Fruit fly (Drosophila melanogaster): ENCODE measurements around the gene Pcyt1.

Gene Pcyt1

dm6 chr3L:1587140-1587849 is 41.4 kb downstream of the Pcyt1 start (continued):
- TF ChIP-seq salr (GFP tag; optimal IDR thresholded peaks at IDR 0.05), result peak; percentile 41 to 84
- peak; percentile 85 for TF ChIP-seq CG7368 (GFP tag; optimal IDR thresholded peaks at IDR 0.05)
- TF ChIP-seq Eip93F (GFP tag; optimal IDR thresholded peaks at IDR 0.05), result no peak
- TF ChIP-seq Smox (GFP tag; optimal IDR thresholded peaks at IDR 0.05), result peak; percentile 76
- peak; percentile 84 for TF ChIP-seq esn (GFP tag; optimal IDR thresholded peaks at IDR 0.05)
- peak; percentile 83 for TF ChIP-seq CG6792 (GFP tag; optimal IDR thresholded peaks at IDR 0.05)
- TF ChIP-seq CG34406 (GFP tag; optimal IDR thresholded peaks at IDR 0.05), result peak; percentile 84
- peak; percentile 79 for TF ChIP-seq net (GFP tag; optimal IDR thresholded peaks at IDR 0.05)
- peak; percentile 63 for TF ChIP-seq CG16779 (tag; optimal IDR thresholded peaks at IDR 0.05)
- TF ChIP-seq CG31627 (GFP tag; optimal IDR thresholded peaks at IDR 0.05), result peak; percentile 91
- TF ChIP-seq CG32006 (GFP tag; optimal IDR thresholded peaks at IDR 0.05), result peak; percentile 75
- TF ChIP-seq pdm3 (GFP tag; optimal IDR thresholded peaks at IDR 0.05), result peak; percentile 90
- TF ChIP-seq Met (GFP tag; optimal IDR thresholded peaks at IDR 0.05), result peak; percentile 81
- TF ChIP-seq CG8319 (GFP tag; optimal IDR thresholded peaks at IDR 0.05), result peak; percentile 82

dm6 chr3L:1590194-1590593 is 44.3 kb downstream of the Pcyt1 start:
- no peak for TF ChIP-seq vri (GFP tag; optimal IDR thresholded peaks at IDR 0.05)
- TF ChIP-seq CG31627 (GFP tag; optimal IDR thresholded peaks at IDR 0.05), result no peak
- no peak for TF ChIP-seq acj6 (GFP tag; optimal IDR thresholded peaks at IDR 0.05)
- TF ChIP-seq Gug (GFP tag; IDR thresholded peaks at IDR 0.05), result no peak
- TF ChIP-seq CG11902 (GFP tag; optimal IDR thresholded peaks at IDR 0.05), result no peak
- no peak for TF ChIP-seq CG4318 (GFP tag; optimal IDR thresholded peaks at IDR 0.05)
- TF ChIP-seq Blimp-1 (GFP tag; optimal IDR thresholded peaks at IDR 0.05), result no peak
- TF ChIP-seq CG16779 (tag; optimal IDR thresholded peaks at IDR 0.05), result no peak
- TF ChIP-seq CG1621 (tag; optimal IDR thresholded peaks at IDR 0.05), result no peak
- TF ChIP-seq dac (GFP tag; optimal IDR thresholded peaks at IDR 0.05), result no peak
- TF ChIP-seq Ets96B (tag; optimal IDR thresholded peaks at IDR 0.05), result no peak
- no peak for TF ChIP-seq Sox14 (GFP tag; optimal IDR thresholded peaks at IDR 0.05)
- no peak for TF ChIP-seq Smox (GFP tag; optimal IDR thresholded peaks at IDR 0.05)
- TF ChIP-seq CG10631 (GFP tag; optimal IDR thresholded peaks at IDR 0.05), result no peak
- TF ChIP-seq esn (GFP tag; optimal IDR thresholded peaks at IDR 0.05), result no peak
- TF ChIP-seq achi (GFP tag; optimal IDR thresholded peaks at IDR 0.05), result no peak
- TF ChIP-seq CG15336 (GFP tag; IDR thresholded peaks at IDR 0.05), result no peak
- no peak for TF ChIP-seq Sox102F (GFP tag; optimal IDR thresholded peaks at IDR 0.05)

dm6 chr3L:1591692-1592371 is 45.9 kb downstream of the Pcyt1 start:
- TF ChIP-seq CG16779 (tag; optimal IDR thresholded peaks at IDR 0.05) (peak; percentile 62), Hr38 (GFP tag; optimal IDR thresholded peaks at IDR 0.05) (no peak), Hr39 (GFP tag; optimal IDR thresholded peaks at IDR 0.05) (no peak), CG11902 (GFP tag; optimal IDR thresholded peaks at IDR 0.05) (no peak), Eip78C (GFP tag) (peak; percentile 94), CG6276 (GFP tag; optimal IDR thresholded peaks at IDR 0.05) (no peak), Ets21C (GFP tag; optimal IDR thresholded peaks at IDR 0.05) (peak; percentile 29), Lpt (GFP tag; optimal IDR thresholded peaks at IDR 0.05) (peak; percentile 42), Eip93F (GFP tag; optimal IDR thresholded peaks at IDR 0.05) (no peak), Hr4 (GFP tag; optimal IDR thresholded peaks at IDR 0.05) (no peak), acj6 (GFP tag; optimal IDR thresholded peaks at IDR 0.05) (peak; percentile 70), dac (GFP tag; optimal IDR thresholded peaks at IDR 0.05) (no peak), CG3919 (GFP tag; optimal IDR thresholded peaks at IDR 0.05) (peak; percentile 83), fd59A (GFP tag; optimal IDR thresholded peaks at IDR 0.05) (peak; percentile 63), Sox14 (GFP tag; optimal IDR thresholded peaks at IDR 0.05) (peak; percentile 50), CG11762 (GFP tag; optimal IDR thresholded peaks at IDR 0.05; ENCODE audit: insufficient read depth) (peak; percentile 64), CG3032 (tag; optimal IDR thresholded peaks at IDR 0.05) (peak; percentile 71), CG31627 (GFP tag; optimal IDR thresholded peaks at IDR 0.05) (peak; percentile 69), CG4318 (GFP tag; optimal IDR thresholded peaks at IDR 0.05) (no peak), Blimp-1 (GFP tag; optimal IDR thresholded peaks at IDR 0.05) (peak; percentile 74), CG6163 (GFP tag; IDR thresholded peaks at IDR 0.05) (peak; percentile 90), achi (GFP tag; optimal IDR thresholded peaks at IDR 0.05) (peak; percentile 68), topi (GFP tag; optimal IDR thresholded peaks at IDR 0.05) (peak; percentile 76), dsx (GFP tag; optimal IDR thresholded peaks at IDR 0.05; ENCODE audit: poor library complexity, severe bottlenecking) (peak; percentile 50), esn (GFP tag; optimal IDR thresholded peaks at IDR 0.05) (peak; percentile 90), fkh (GFP tag; optimal IDR thresholded peaks at IDR 0.05) (peak; percentile 95), CG10631 (GFP tag; optimal IDR thresholded peaks at IDR 0.05) (no peak), CG6854 (GFP tag; optimal IDR thresholded peaks at IDR 0.05) (peak; percentile 90)

All from whole organism, prepupa.